Worm (Caenorhabditis elegans): ENCODE results near the gene npp-8.

npp-8 gene

ce11 chrIV:1567577-1567976 is 28.0 kb downstream of the npp-8 start:
- no peak for TF ChIP-seq jun-1 (tag; optimal IDR thresholded peaks at IDR 0.05)
- no peak for TF ChIP-seq ces-1 (GFP tag; optimal IDR thresholded peaks at IDR 0.05)
- no peak for TF ChIP-seq lin-39 (tag; optimal IDR thresholded peaks at IDR 0.05)
- no peak for TF ChIP-seq mdl-1 (tag; optimal IDR thresholded peaks at IDR 0.05)
- TF ChIP-seq nhr-19 (GFP tag; conservative IDR thresholded peaks at IDR 0.05), result no peak
- TF ChIP-seq elt-2 (tag; optimal IDR thresholded peaks at IDR 0.05), result no peak
- no peak for TF ChIP-seq lir-3 (tag; optimal IDR thresholded peaks at IDR 0.05; ENCODE audit: poor library complexity)
- TF ChIP-seq vab-15 (tag; optimal IDR thresholded peaks at IDR 0.05), result no peak
- no peak for TF ChIP-seq nhr-20 (tag; optimal IDR thresholded peaks at IDR 0.05)
- TF ChIP-seq ama-1 (optimal IDR thresholded peaks at IDR 0.05), result no peak
- TF ChIP-seq C04F5.9 (tag; optimal IDR thresholded peaks at IDR 0.05), result no peak
- TF ChIP-seq ceh-88 (GFP tag; IDR thresholded peaks at IDR 0.05), result no peak
- no peak for TF ChIP-seq swsn-7 (tag; optimal IDR thresholded peaks at IDR 0.05)
- TF ChIP-seq irx-1 (tag; optimal IDR thresholded peaks at IDR 0.05), result no peak
- TF ChIP-seq grh-1 (GFP tag; IDR thresholded peaks at IDR 0.05), result no peak
- TF ChIP-seq snu-23 (GFP tag; optimal IDR thresholded peaks at IDR 0.05), result no peak
- TF ChIP-seq nhr-85 (tag), result no peak

ce11 chrIV:1565725-1566124 is 29.9 kb downstream of the npp-8 start:
- no peak for TF ChIP-seq nhr-84 (tag; optimal IDR thresholded peaks at IDR 0.05)
- TF ChIP-seq irx-1 (tag; optimal IDR thresholded peaks at IDR 0.05), result no peak
- TF ChIP-seq dpl-1 (GFP tag; optimal IDR thresholded peaks at IDR 0.05), result no peak
- TF ChIP-seq aly-2 (tag; optimal IDR thresholded peaks at IDR 0.05), result no peak
- TF ChIP-seq snu-23 (GFP tag; optimal IDR thresholded peaks at IDR 0.05), result no peak
- no peak for TF ChIP-seq nhr-77 (tag; optimal IDR thresholded peaks at IDR 0.05)
- no peak for TF ChIP-seq grh-1 (GFP tag; IDR thresholded peaks at IDR 0.05)
- no peak for TF ChIP-seq lir-3 (tag; optimal IDR thresholded peaks at IDR 0.05; ENCODE audit: poor library complexity)
- TF ChIP-seq Y116A8C.19 (tag; optimal IDR thresholded peaks at IDR 0.05; ENCODE audit: borderline replicate concordance), result no peak
- TF ChIP-seq nhr-20 (tag; optimal IDR thresholded peaks at IDR 0.05), result no peak
- no peak for TF ChIP-seq pqm-1 (tag; optimal IDR thresholded peaks at IDR 0.05)
- TF ChIP-seq lin-14 (GFP tag; optimal IDR thresholded peaks at IDR 0.05), result no peak
- TF ChIP-seq ceh-88 (GFP tag; IDR thresholded peaks at IDR 0.05), result no peak
- TF ChIP-seq zag-1 (tag; optimal IDR thresholded peaks at IDR 0.05), result no peak

ce11 chrIV:1563476-1564131 is 32.0 kb downstream of the npp-8 start, which contains the start of gene Y41D4B.15:
Y41D4B.15 (plus strand) TSS chrIV:1564081.
- TF ChIP-seq C16A3.4 (tag; optimal IDR thresholded peaks at IDR 0.05) (no peak), grh-1 (GFP tag; IDR thresholded peaks at IDR 0.05) (no peak), nhr-47 (tag; optimal IDR thresholded peaks at IDR 0.05) (no peak)

ce11 chrIV:1561884-1562283 is 33.7 kb downstream of the npp-8 start, which contains the start of gene hpo-6:
hpo-6 (plus strand) TSS chrIV:1562184.
- TF ChIP-seq skn-1 (tag; optimal IDR thresholded peaks at IDR 0.05), result no peak
- no peak for TF ChIP-seq ceh-8 (GFP tag; optimal IDR thresholded peaks at IDR 0.05)
- no peak for TF ChIP-seq irx-1 (tag; optimal IDR thresholded peaks at IDR 0.05)
- TF ChIP-seq lir-3 (tag; optimal IDR thresholded peaks at IDR 0.05; ENCODE audit: poor library complexity), result no peak
- no peak for TF ChIP-seq grh-1 (GFP tag; IDR thresholded peaks at IDR 0.05)
- no peak for TF ChIP-seq dpl-1 (GFP tag; optimal IDR thresholded peaks at IDR 0.05)
- TF ChIP-seq zip-4 (GFP tag; optimal IDR thresholded peaks at IDR 0.05), result no peak
- TF ChIP-seq nhr-12 (tag; optimal IDR thresholded peaks at IDR 0.05), result no peak

ce11 chrIV:1559931-1560330 is 35.7 kb downstream of the npp-8 start, which contains the start of gene Y41D4B.17:
Y41D4B.17 (plus strand) TSS chrIV:1560104.
- peak; percentile 75 for TF ChIP-seq elt-2 (tag; optimal IDR thresholded peaks at IDR 0.05)
- no peak for TF ChIP-seq unc-62 (GFP tag; optimal IDR thresholded peaks at IDR 0.05)
- TF ChIP-seq lin-35 (GFP tag; optimal IDR thresholded peaks at IDR 0.05), result peak in 1 of 2 experiments; percentile 1
- no peak for TF ChIP-seq ceh-8 (GFP tag; optimal IDR thresholded peaks at IDR 0.05)
- TF ChIP-seq nhr-90 (tag; optimal IDR thresholded peaks at IDR 0.05; ENCODE audit: poor library complexity), result peak; percentile 7
- TF ChIP-seq snpc-4 (tag; optimal IDR thresholded peaks at IDR 0.05), result no peak
